Worm (Caenorhabditis elegans): ENCODE measurements around the gene hbl-1.

hbl-1 gene

ce11 chrX:5813030-5813429, 8.9 kb upstream of the hbl-1 start:
- TF ChIP-seq T22C8.4 (GFP tag; IDR thresholded peaks at IDR 0.05) (no peak), tab-1 (GFP tag; IDR thresholded peaks at IDR 0.05) (no peak), ztf-29 (GFP tag; IDR thresholded peaks at IDR 0.05) (no peak), cog-1 (tag; optimal IDR thresholded peaks at IDR 0.05) (no peak), flt-1 (GFP tag; IDR thresholded peaks at IDR 0.05) (no peak), med-1 (GFP tag; optimal IDR thresholded peaks at IDR 0.05; ENCODE audit: insufficient read depth) (no peak), ztf-23 (GFP tag; IDR thresholded peaks at IDR 0.05) (no peak), ref-1 (GFP tag; conservative IDR thresholded peaks at IDR 0.05) (no peak), klf-2 (GFP tag; conservative IDR thresholded peaks at IDR 0.05) (no peak)

- no peak for TF ChIP-seq ref-1 (GFP tag; conservative IDR thresholded peaks at IDR 0.05)
- TF ChIP-seq med-1 (GFP tag; optimal IDR thresholded peaks at IDR 0.05; ENCODE audit: insufficient read depth) = no peak
- TF ChIP-seq tab-1 (GFP tag; IDR thresholded peaks at IDR 0.05) = no peak
- no peak for TF ChIP-seq flt-1 (GFP tag; IDR thresholded peaks at IDR 0.05)
- TF ChIP-seq ztf-23 (GFP tag; IDR thresholded peaks at IDR 0.05) = no peak
- TF ChIP-seq ztf-29 (GFP tag; IDR thresholded peaks at IDR 0.05) = no peak
- TF ChIP-seq T22C8.4 (GFP tag; IDR thresholded peaks at IDR 0.05) = no peak
- no peak for TF ChIP-seq klf-2 (GFP tag; conservative IDR thresholded peaks at IDR 0.05)
- no peak for TF ChIP-seq cog-1 (tag; optimal IDR thresholded peaks at IDR 0.05)
Measured at ce11 chrX:5814342-5814741, 7.6 kb upstream of the hbl-1 start.

- no peak for TF ChIP-seq flt-1 (GFP tag; IDR thresholded peaks at IDR 0.05)
- no peak for TF ChIP-seq med-1 (GFP tag; optimal IDR thresholded peaks at IDR 0.05; ENCODE audit: insufficient read depth)
- no peak for TF ChIP-seq cog-1 (tag; optimal IDR thresholded peaks at IDR 0.05)
- no peak for TF ChIP-seq ztf-29 (GFP tag; IDR thresholded peaks at IDR 0.05)
- no peak for TF ChIP-seq ztf-23 (GFP tag; IDR thresholded peaks at IDR 0.05)
- no peak for TF ChIP-seq tab-1 (GFP tag; IDR thresholded peaks at IDR 0.05)
- TF ChIP-seq ref-1 (GFP tag; conservative IDR thresholded peaks at IDR 0.05) = no peak
- no peak for TF ChIP-seq T22C8.4 (GFP tag; IDR thresholded peaks at IDR 0.05)
- TF ChIP-seq klf-2 (GFP tag; conservative IDR thresholded peaks at IDR 0.05) = no peak
Measured at ce11 chrX:5815343-5815742, 6.6 kb upstream of the hbl-1 start.

- TF ChIP-seq ref-1 (GFP tag; conservative IDR thresholded peaks at IDR 0.05) = no peak
- no peak for TF ChIP-seq flt-1 (GFP tag; IDR thresholded peaks at IDR 0.05)
- TF ChIP-seq med-1 (GFP tag; optimal IDR thresholded peaks at IDR 0.05; ENCODE audit: insufficient read depth) = peak; percentile 17
- no peak for TF ChIP-seq klf-2 (GFP tag; conservative IDR thresholded peaks at IDR 0.05)
- TF ChIP-seq ztf-23 (GFP tag; IDR thresholded peaks at IDR 0.05) = no peak
- TF ChIP-seq cog-1 (tag; optimal IDR thresholded peaks at IDR 0.05) = peak; percentile 70
- TF ChIP-seq tab-1 (GFP tag; IDR thresholded peaks at IDR 0.05) = 0 out of 2 replicates have a peak, but pooled peaks have one; percentile 22
- no peak for TF ChIP-seq T22C8.4 (GFP tag; IDR thresholded peaks at IDR 0.05)
- 0 out of 2 replicates have a peak, but pooled peaks have one; percentile 29 for TF ChIP-seq ztf-29 (GFP tag; IDR thresholded peaks at IDR 0.05)
Measured at ce11 chrX:5816346-5816745, 5.6 kb upstream of the hbl-1 start.

ce11 chrX:5817078-5817477, 4.9 kb upstream of the hbl-1 start:
- no peak for TF ChIP-seq klf-2 (GFP tag; conservative IDR thresholded peaks at IDR 0.05)
- TF ChIP-seq tab-1 (GFP tag; IDR thresholded peaks at IDR 0.05) = no peak
- TF ChIP-seq cog-1 (tag; optimal IDR thresholded peaks at IDR 0.05) = no peak
- TF ChIP-seq ztf-29 (GFP tag; IDR thresholded peaks at IDR 0.05) = no peak
- TF ChIP-seq flt-1 (GFP tag; IDR thresholded peaks at IDR 0.05) = no peak
- TF ChIP-seq med-1 (GFP tag; optimal IDR thresholded peaks at IDR 0.05; ENCODE audit: insufficient read depth) = no peak
- TF ChIP-seq ztf-23 (GFP tag; IDR thresholded peaks at IDR 0.05) = no peak
- TF ChIP-seq T22C8.4 (GFP tag; IDR thresholded peaks at IDR 0.05) = no peak
- TF ChIP-seq ref-1 (GFP tag; conservative IDR thresholded peaks at IDR 0.05) = no peak

ce11 chrX:5818176-5818575, 3.8 kb upstream of the hbl-1 start:
- no peak for TF ChIP-seq med-1 (GFP tag; optimal IDR thresholded peaks at IDR 0.05; ENCODE audit: insufficient read depth)
- peak; percentile 43; the same call in 1 of the 2 replicates for TF ChIP-seq flt-1 (GFP tag; IDR thresholded peaks at IDR 0.05)
- peak; percentile 83 for TF ChIP-seq cog-1 (tag; optimal IDR thresholded peaks at IDR 0.05)
- TF ChIP-seq klf-2 (GFP tag; conservative IDR thresholded peaks at IDR 0.05) = no peak

DNA sequence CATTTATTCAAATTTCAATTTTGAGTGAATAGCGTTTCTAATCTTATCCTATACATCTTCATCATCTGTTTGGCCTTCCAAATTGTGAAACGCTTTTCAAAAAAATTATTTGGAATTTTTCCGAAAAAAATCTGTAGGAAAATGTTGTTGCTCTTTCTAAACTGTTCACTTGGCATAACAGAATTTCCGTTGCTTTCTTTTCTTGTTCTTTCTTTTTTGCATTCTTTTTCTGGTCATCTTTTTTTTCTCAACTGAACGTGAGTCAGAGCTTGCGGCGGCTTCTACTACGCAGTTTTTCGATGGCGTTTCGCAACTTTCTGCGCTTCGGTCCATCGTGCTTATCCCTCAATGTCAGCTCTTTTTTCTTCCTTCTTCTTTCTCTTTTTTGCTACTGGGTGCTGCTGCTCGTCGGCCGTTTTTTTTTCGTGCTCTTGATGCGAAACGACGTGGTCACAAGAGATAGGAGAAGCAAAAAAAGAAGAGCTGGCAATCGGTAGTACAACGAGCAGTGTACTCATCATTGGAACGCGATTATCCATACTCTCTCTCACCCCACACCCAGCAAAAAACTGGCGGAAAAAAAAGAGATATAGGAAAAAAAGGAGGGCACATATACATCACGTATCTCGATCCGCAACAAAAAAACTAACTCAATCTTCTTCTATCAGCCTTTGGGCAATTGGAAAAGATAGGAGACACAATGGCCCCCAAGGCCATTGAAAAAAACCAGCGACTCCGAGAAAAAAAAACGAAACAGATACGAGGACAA, 2.1 kb upstream of the hbl-1 start:
- no peak for TF ChIP-seq med-1 (GFP tag; optimal IDR thresholded peaks at IDR 0.05; ENCODE audit: insufficient read depth)
- TF ChIP-seq cog-1 (tag; optimal IDR thresholded peaks at IDR 0.05) = no peak
- no peak for TF ChIP-seq ztf-23 (GFP tag; IDR thresholded peaks at IDR 0.05)
- no peak for TF ChIP-seq T22C8.4 (GFP tag; IDR thresholded peaks at IDR 0.05)
- no peak for TF ChIP-seq klf-2 (GFP tag; conservative IDR thresholded peaks at IDR 0.05)
- TF ChIP-seq ztf-29 (GFP tag; IDR thresholded peaks at IDR 0.05) = no peak
- no peak for TF ChIP-seq tab-1 (GFP tag; IDR thresholded peaks at IDR 0.05)
- no peak for TF ChIP-seq ref-1 (GFP tag; conservative IDR thresholded peaks at IDR 0.05)
- no peak for TF ChIP-seq flt-1 (GFP tag; IDR thresholded peaks at IDR 0.05)

DNA sequence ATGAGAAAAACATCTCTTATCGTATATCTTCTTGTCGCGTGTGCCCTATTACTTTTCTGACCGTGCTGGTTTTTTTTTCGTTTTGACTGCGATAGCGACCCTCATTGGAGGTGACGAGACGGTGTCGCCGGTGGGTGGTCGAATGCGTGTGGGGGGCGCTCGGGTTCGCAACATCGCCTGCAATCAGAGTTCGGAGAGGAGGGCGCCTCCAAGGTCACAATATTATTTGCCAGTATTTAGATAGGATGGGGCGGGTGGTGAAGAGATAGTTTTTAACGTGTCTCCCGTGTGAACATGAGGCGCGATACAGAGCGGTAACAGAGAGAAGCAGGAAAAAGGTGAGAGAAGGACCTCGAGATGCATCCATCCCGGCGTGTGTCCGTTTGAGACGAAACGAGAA, 1.1 kb upstream of the hbl-1 start:
- 0 out of 2 replicates have a peak, but pooled peaks have one; percentile 5 for TF ChIP-seq ztf-23 (GFP tag; IDR thresholded peaks at IDR 0.05)
- TF ChIP-seq tab-1 (GFP tag; IDR thresholded peaks at IDR 0.05) = 0 out of 2 replicates have a peak, but pooled peaks have one; percentile 51
- no peak for TF ChIP-seq ztf-29 (GFP tag; IDR thresholded peaks at IDR 0.05)

ce11 chrX:5826976-5827375, 5.0 kb downstream of the hbl-1 start:
- TF ChIP-seq flt-1 (GFP tag; IDR thresholded peaks at IDR 0.05) (0 out of 2 replicates have a peak, but pooled peaks have one; percentile 51), klf-2 (GFP tag; conservative IDR thresholded peaks at IDR 0.05) (no peak)

DNA sequence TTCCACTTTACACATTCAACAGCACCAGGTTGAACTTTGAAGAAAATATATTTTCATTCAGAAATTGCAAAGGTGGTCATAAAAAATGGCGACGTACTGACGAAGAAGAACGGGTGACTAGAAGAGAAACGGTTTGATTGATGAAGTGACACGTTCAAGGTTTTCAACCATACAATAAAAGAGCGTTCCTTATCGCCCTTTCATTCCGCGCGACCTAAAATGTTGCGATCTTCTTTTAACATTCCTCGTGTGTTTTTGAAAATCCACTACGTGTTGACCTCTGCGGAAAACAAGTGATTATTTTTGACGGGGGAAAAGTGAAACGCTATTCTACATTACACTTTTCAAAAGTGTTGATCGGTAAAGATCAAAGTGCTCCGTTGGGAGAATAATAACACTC, 6.1 kb downstream of the hbl-1 start:
- no peak for TF ChIP-seq tab-1 (GFP tag; IDR thresholded peaks at IDR 0.05)
- no peak for TF ChIP-seq ref-1 (GFP tag; conservative IDR thresholded peaks at IDR 0.05)
- no peak for TF ChIP-seq T22C8.4 (GFP tag; IDR thresholded peaks at IDR 0.05)
- TF ChIP-seq cog-1 (tag; optimal IDR thresholded peaks at IDR 0.05) = no peak
- TF ChIP-seq klf-2 (GFP tag; conservative IDR thresholded peaks at IDR 0.05) = no peak
- no peak for TF ChIP-seq med-1 (GFP tag; optimal IDR thresholded peaks at IDR 0.05; ENCODE audit: insufficient read depth)
- TF ChIP-seq ztf-23 (GFP tag; IDR thresholded peaks at IDR 0.05) = no peak
- TF ChIP-seq flt-1 (GFP tag; IDR thresholded peaks at IDR 0.05) = no peak
- no peak for TF ChIP-seq ztf-29 (GFP tag; IDR thresholded peaks at IDR 0.05)
